Fruit fly (Drosophila melanogaster) whole organism, prepupa: ENCODE results near the gene ImpE1.

Experiments used
- Blimp-1 ChIP-seq: fragments of 200-800 bp; sonication (Bioruptor generic); optimal IDR thresholded peaks from 3 replicates; lab custom pipeline; 2017; ENCODE audit warnings: missing biosample characterization, missing genetic modification characterization, mild to moderate bottlenecking, moderate library complexity, missing genetic modification reagents
- CG10631 ChIP-seq: fragments of 200-800 bp; sonication (Bioruptor generic); optimal IDR thresholded peaks from 2 replicates; lab custom pipeline; 2016; ENCODE audit warnings: missing biosample characterization, missing genetic modification characterization
- CG10669 ChIP-seq: fragments of 200-800 bp; sonication (Bioruptor generic); optimal IDR thresholded peaks from 3 replicates; lab custom pipeline; 2018; ENCODE audit warnings: missing biosample characterization, mild to moderate bottlenecking, missing genetic modification characterization, moderate library complexity
- CG11762 ChIP-seq: fragments of 200-800 bp; sonication (Bioruptor generic); optimal IDR thresholded peaks from 3 replicates; lab custom pipeline; 2016; ENCODE audit warnings: missing biosample characterization, missing genetic modification characterization; ENCODE audit not compliant: insufficient read depth
- CG11902 ChIP-seq: fragments of 200-800 bp; sonication (Bioruptor generic); optimal IDR thresholded peaks from 3 replicates; lab custom pipeline; 2016; ENCODE audit warnings: missing biosample characterization, missing genetic modification characterization
- CG15336 ChIP-seq: fragments of 200-800 bp; sonication (Bioruptor generic); IDR thresholded peaks from 2 replicates; pipeline ENCODE4 v1.3.6; 2022; ENCODE audit warnings: missing biosample characterization, missing genetic modification characterization
- CG1621 ChIP-seq: fragments of 200-800 bp; sonication (Bioruptor generic); optimal IDR thresholded peaks from 3 replicates; lab custom pipeline; 2018; ENCODE audit warnings: missing biosample characterization, mild to moderate bottlenecking, missing genetic modification characterization
- CG16779 ChIP-seq: fragments of 200-800 bp; sonication (Bioruptor generic); optimal IDR thresholded peaks from 3 replicates; lab custom pipeline; 2017; ENCODE audit warnings: missing biosample characterization, mild to moderate bottlenecking, missing genetic modification characterization
- CG3032 ChIP-seq: fragments of 200-800 bp; optimal IDR thresholded peaks from 2 replicates; lab custom pipeline; 2019; ENCODE audit warnings: missing biosample characterization, mild to moderate bottlenecking, missing genetic modification characterization, moderate library complexity
- CG31627 ChIP-seq: fragments of 200-800 bp; sonication (Bioruptor generic); optimal IDR thresholded peaks from 3 replicates; lab custom pipeline; 2016; ENCODE audit warnings: missing biosample characterization, missing genetic modification characterization
- CG32006 ChIP-seq: fragments of 200-800 bp; sonication (Bioruptor generic); optimal IDR thresholded peaks from 3 replicates; lab custom pipeline; 2017; ENCODE audit warnings: missing biosample characterization, mild to moderate bottlenecking, missing genetic modification characterization
- CG3919 ChIP-seq: fragments of 200-800 bp; sonication (Bioruptor generic); optimal IDR thresholded peaks from 3 replicates; lab custom pipeline; 2016; ENCODE audit warnings: missing biosample characterization, missing genetic modification characterization
- CG4318 ChIP-seq: fragments of 200-800 bp; sonication (Bioruptor generic); optimal IDR thresholded peaks from 3 replicates; lab custom pipeline; 2017; ENCODE audit warnings: missing biosample characterization, mild to moderate bottlenecking, missing genetic modification characterization
- CG6276 ChIP-seq: fragments of 200-800 bp; sonication (Bioruptor generic); optimal IDR thresholded peaks from 2 replicates; lab custom pipeline; 2017; ENCODE audit warnings: missing biosample characterization, mild to moderate bottlenecking, missing genetic modification characterization
- CG6808 ChIP-seq: fragments of 200-800 bp; sonication (Bioruptor generic); optimal IDR thresholded peaks from 3 replicates; lab custom pipeline; 2017; ENCODE audit warnings: missing biosample characterization, missing genetic modification characterization, mild to moderate bottlenecking, moderate library complexity, missing genetic modification reagents
- CG6854 ChIP-seq: fragments of 200-800 bp; sonication (Bioruptor generic); optimal IDR thresholded peaks from 2 replicates; lab custom pipeline; 2017; ENCODE audit warnings: missing biosample characterization, mild to moderate bottlenecking, missing genetic modification characterization
- CG7368 ChIP-seq: fragments of 200-800 bp; sonication (Bioruptor generic); optimal IDR thresholded peaks from 3 replicates; lab custom pipeline; 2016; ENCODE audit warnings: missing biosample characterization, missing genetic modification characterization
- CG8119 ChIP-seq: fragments of 200-800 bp; sonication (Bioruptor generic); IDR thresholded peaks from 3 replicates; pipeline ENCODE4 v1.3.6; 2022; ENCODE audit warnings: missing biosample characterization, missing genetic modification characterization
- CG8632 ChIP-seq: fragments of 200-800 bp; sonication (Bioruptor generic); optimal IDR thresholded peaks from 3 replicates; lab custom pipeline; 2016; ENCODE audit warnings: missing biosample characterization, missing genetic modification characterization
- Ets21C ChIP-seq: fragments of 200-800 bp; sonication (Bioruptor generic); optimal IDR thresholded peaks from 3 replicates; lab custom pipeline; 2016; ENCODE audit warnings: missing biosample characterization, missing genetic modification characterization
- Gug ChIP-seq: fragments of 200-800 bp; sonication (Bioruptor generic); IDR thresholded peaks from 2 replicates; pipeline ENCODE4 v1.3.6; 2022; ENCODE audit warnings: missing biosample characterization, missing genetic modification characterization
- Hr39 ChIP-seq: fragments of 200-800 bp; sonication (Bioruptor generic); optimal IDR thresholded peaks from 2 replicates; lab custom pipeline; 2016; ENCODE audit warnings: missing biosample characterization, missing genetic modification characterization
- Hr4 ChIP-seq: fragments of 200-800 bp; sonication (Bioruptor generic); optimal IDR thresholded peaks from 3 replicates; lab custom pipeline; 2016; ENCODE audit warnings: missing biosample characterization, missing genetic modification characterization
- Sox102F ChIP-seq: fragments of 200-800 bp; sonication (Bioruptor generic); optimal IDR thresholded peaks from 2 replicates; lab custom pipeline; 2016; ENCODE audit warnings: missing biosample characterization, mild to moderate bottlenecking, missing genetic modification characterization
- Sox14 ChIP-seq: fragments of 200-800 bp; sonication (Bioruptor generic); optimal IDR thresholded peaks from 3 replicates; lab custom pipeline; 2016; ENCODE audit warnings: missing biosample characterization, missing genetic modification characterization
- Sox15 ChIP-seq: fragments of 200-800 bp; sonication (Bioruptor generic); optimal IDR thresholded peaks from 3 replicates; lab custom pipeline; 2016; ENCODE audit warnings: missing biosample characterization, missing genetic modification characterization
- dac ChIP-seq: fragments of 200-800 bp; sonication (Bioruptor generic); optimal IDR thresholded peaks from 2 replicates; lab custom pipeline; 2017; ENCODE audit warnings: missing biosample characterization, mild to moderate bottlenecking, missing genetic modification characterization
- dsx ChIP-seq: fragments of 200-800 bp; optimal IDR thresholded peaks from 3 replicates; lab custom pipeline; 2019; ENCODE audit warnings: missing biosample characterization, mild to moderate bottlenecking, missing genetic modification characterization, moderate library complexity; ENCODE audit not compliant: poor library complexity, severe bottlenecking
- eg ChIP-seq: fragments of 200-800 bp; sonication (Bioruptor generic); IDR thresholded peaks from 3 replicates; pipeline ENCODE4 v1.3.6; 2022; ENCODE audit warnings: missing biosample characterization, missing genetic modification characterization
- fd59A ChIP-seq: fragments of 200-800 bp; sonication (Bioruptor generic); optimal IDR thresholded peaks from 2 replicates; lab custom pipeline; 2017; ENCODE audit warnings: missing biosample characterization, mild to moderate bottlenecking, missing genetic modification characterization, missing genetic modification reagents
- fd85E ChIP-seq: fragments of 200-800 bp; sonication (Bioruptor generic); optimal IDR thresholded peaks from 3 replicates; lab custom pipeline; 2016; ENCODE audit warnings: missing biosample characterization, missing genetic modification characterization
- fkh ChIP-seq: fragments of 200-800 bp; sonication (Bioruptor generic); optimal IDR thresholded peaks from 3 replicates; lab custom pipeline; 2017; ENCODE audit warnings: missing biosample characterization, mild to moderate bottlenecking, missing genetic modification characterization, moderate library complexity
- lz ChIP-seq: fragments of 200-800 bp; sonication (Bioruptor generic); optimal IDR thresholded peaks from 3 replicates; lab custom pipeline; 2016; ENCODE audit warnings: missing biosample characterization, missing genetic modification characterization
- net ChIP-seq: fragments of 200-800 bp; sonication (Bioruptor generic); optimal IDR thresholded peaks from 3 replicates; lab custom pipeline; 2016; ENCODE audit warnings: missing biosample characterization, missing genetic modification characterization
- pdm3 ChIP-seq: fragments of 200-800 bp; sonication (Bioruptor generic); optimal IDR thresholded peaks from 3 replicates; lab custom pipeline; 2016; ENCODE audit warnings: missing biosample characterization, missing genetic modification characterization
- salr ChIP-seq, 2 experiments: fragments of 200-800 bp; sonication (Bioruptor generic); optimal IDR thresholded peaks; 3 replicates each; lab custom pipeline; 2016 to 2018; ENCODE audit warnings: missing biosample characterization in 2 of 2, missing genetic modification characterization in 2 of 2, mild to moderate bottlenecking in 1 of 2
- svp ChIP-seq: fragments of 200-800 bp; sonication (Bioruptor generic); peaks from one replicate; lab custom pipeline; 2016; ENCODE audit warnings: missing biosample characterization, missing genetic modification characterization
- vri ChIP-seq: fragments of 200-800 bp; sonication (Bioruptor generic); optimal IDR thresholded peaks from 3 replicates; lab custom pipeline; 2016; ENCODE audit warnings: missing biosample characterization, mild to moderate bottlenecking, missing genetic modification characterization

Gene ImpE1

dm6 chr3L:8398763-8399445, 26.7 kb downstream of the ImpE1 start (continued):
- TF ChIP-seq Sox15 (peak; percentile 70), CG11902 (GFP tag; lab: Kevin White, UChicago) (peak; percentile 82), Blimp-1 (GFP tag; lab: Kevin White, UChicago) (peak; percentile 68), CG32006 (GFP tag; lab: Kevin White, UChicago) (no peak), CG10631 (GFP tag; lab: Kevin White, UChicago) (no peak), CG6854 (GFP tag; lab: Kevin White, UChicago) (peak; percentile 60), Hr39 (GFP tag; lab: Kevin White, UChicago) (peak; percentile 90), fd59A (GFP tag; lab: Kevin White, UChicago) (peak; percentile 49), CG8119 (GFP tag; lab: Robert Waterston, UW) (peak; percentile 74; the same call in 2 of the 3 replicates), CG3032 (tag; lab: Kevin White, UChicago) (peak; percentile 80)

dm6 chr3L:8405123-8405522, 32.9 kb downstream of the ImpE1 start, which contains the start of the genes Tpt, mkg-p and CG13667:
Gene Tpt, minus strand, starts transcription at chr3L:8405277.
Gene mkg-p, minus strand, starts transcription at chr3L:8405277.
Gene CG13667, plus strand, starts transcription at chr3L:8405454.
- TF ChIP-seq CG1621 (tag; lab: Kevin White, UChicago): peak; percentile 54
- no peak for TF ChIP-seq Ets21C (GFP tag; lab: Kevin White, UChicago)

- TF ChIP-seq eg (GFP tag; lab: Robert Waterston, UW) (0 out of 3 replicates have a peak, but pooled peaks have one; percentile 8), CG32006 (GFP tag; lab: Kevin White, UChicago) (peak; percentile 77), CG3032 (tag; lab: Kevin White, UChicago) (peak; percentile 29), CG15336 (GFP tag; lab: Robert Waterston, UW) (no peak), CG6808 (GFP tag; lab: Kevin White, UChicago) (no peak), fkh (peak; percentile 74)
Observed at dm6 chr3L:8411439-8411897, 39.3 kb downstream of the ImpE1 start, which contains the start of gene Exo70. Gene Exo70, plus strand, starts transcription at chr3L:8411851.

dm6 chr3L:8412725-8413124, 40.5 kb downstream of the ImpE1 start, which contains the start of the genes Oseg1 and mtrm:
Gene Oseg1, minus strand, starts transcription at chr3L:8412825.
Gene mtrm, plus strand, starts transcription at chr3L:8413012.
- TF ChIP-seq net (GFP tag; lab: Kevin White, UChicago) (no peak), CG10669 (GFP tag; lab: Kevin White, UChicago) (no peak), Gug (GFP tag; lab: Robert Waterston, UW) (no peak), CG31627 (GFP tag; lab: Kevin White, UChicago) (no peak), eg (GFP tag; lab: Robert Waterston, UW) (no peak)

- TF ChIP-seq CG4318 (GFP tag; lab: Kevin White, UChicago) (peak; percentile 89), CG6808 (GFP tag; lab: Kevin White, UChicago) (no peak), vri (GFP tag; lab: Kevin White, UChicago) (no peak), CG10669 (GFP tag; lab: Kevin White, UChicago) (peak; percentile 54), CG11902 (GFP tag; lab: Kevin White, UChicago) (no peak), Gug (GFP tag; lab: Robert Waterston, UW) (peak; percentile 97), CG8632 (GFP tag; lab: Kevin White, UChicago) (peak; percentile 41), salr (GFP tag; optimal IDR thresholded peaks at IDR 0.05; lab: Kevin White, UChicago) (peak; percentile 43 to 72), Sox102F (GFP tag; lab: Kevin White, UChicago) (peak; percentile 12), fd85E (GFP tag; lab: Kevin White, UChicago) (no peak), dac (GFP tag; lab: Kevin White, UChicago) (peak; percentile 90), lz (GFP tag; lab: Kevin White, UChicago) (peak; percentile 64), Hr4 (GFP tag; lab: Kevin White, UChicago) (peak; percentile 95), CG11762 (GFP tag; lab: Kevin White, UChicago) (peak; percentile 69), dsx (peak; percentile 55), svp (GFP tag; lab: Kevin White, UChicago) (no peak), Blimp-1 (GFP tag; lab: Kevin White, UChicago) (no peak), pdm3 (peak; percentile 78), Ets21C (GFP tag; lab: Kevin White, UChicago) (no peak), CG7368 (no peak), eg (GFP tag; lab: Robert Waterston, UW) (peak; percentile 95), CG3919 (GFP tag; lab: Kevin White, UChicago) (peak; percentile 82), CG10631 (GFP tag; lab: Kevin White, UChicago) (peak; percentile 81), fkh (no peak), CG31627 (GFP tag; lab: Kevin White, UChicago) (peak; percentile 33), Sox14 (GFP tag; lab: Kevin White, UChicago) (peak; percentile 82), CG16779 (peak; percentile 60), Hr39 (GFP tag; lab: Kevin White, UChicago) (peak; percentile 40), net (GFP tag; lab: Kevin White, UChicago) (peak; percentile 81), CG6276 (GFP tag; lab: Kevin White, UChicago) (peak; percentile 89)
Observed at dm6 chr3L:8418984-8419383, 46.8 kb downstream of the ImpE1 start.
